Fruit fly (Drosophila melanogaster) whole organism, embryonic: ENCODE measurements around the gene Desat1.
A peak's percentile ranks its signal among the peaks of the same experiment; 100 is the strongest.

ENCODE experiments used
- CG10267 ChIP-seq: fragments of 200-800 bp; sonication (Bioruptor generic); optimal IDR thresholded peaks from 2 replicates; lab custom pipeline; 2018; ENCODE audit warnings: missing biosample characterization, mild to moderate bottlenecking, missing genetic modification characterization, moderate library complexity
- CG10274 ChIP-seq: fragments of 200-800 bp; sonication (Bioruptor generic); optimal IDR thresholded peaks from 3 replicates; lab custom pipeline; 2017; ENCODE audit warnings: missing biosample characterization, mild to moderate bottlenecking, missing genetic modification characterization
- CG12769 ChIP-seq: fragments of 200-800 bp; sonication (Bioruptor generic); optimal IDR thresholded peaks from 2 replicates; lab custom pipeline; 2019; ENCODE audit warnings: missing biosample characterization, mild to moderate bottlenecking, missing genetic modification characterization, moderate library complexity
- CG14667 ChIP-seq: fragments of 200-800 bp; sonication (Bioruptor generic); IDR thresholded peaks from 2 replicates; pipeline ENCODE4 v1.3.6; 2022; ENCODE audit warnings: missing biosample characterization, missing genetic modification characterization
- CG1647 ChIP-seq: fragments of 200-800 bp; sonication (Bioruptor generic); optimal IDR thresholded peaks from 3 replicates; lab custom pipeline; 2016; ENCODE audit warnings: missing biosample characterization, missing genetic modification characterization
- CG16863 ChIP-seq: fragments of 200-800 bp; sonication (Bioruptor generic); optimal IDR thresholded peaks from 3 replicates; lab custom pipeline; 2016; ENCODE audit warnings: missing biosample characterization, missing genetic modification characterization
- CG1792 ChIP-seq: fragments of 200-800 bp; sonication (Bioruptor generic); optimal IDR thresholded peaks from 2 replicates; lab custom pipeline; 2016; ENCODE audit warnings: missing biosample characterization, missing genetic modification characterization
- CG18476 ChIP-seq: fragments of 200-800 bp; sonication (Bioruptor generic); optimal IDR thresholded peaks from 2 replicates; lab custom pipeline; 2016; ENCODE audit warnings: missing biosample characterization, mild to moderate bottlenecking, missing genetic modification characterization
- CG30403 ChIP-seq: fragments of 200-800 bp; sonication (Bioruptor generic); optimal IDR thresholded peaks from 3 replicates; lab custom pipeline; 2016; ENCODE audit warnings: missing biosample characterization, missing genetic modification characterization
- CG3065 ChIP-seq: fragments of 200-800 bp; sonication (Bioruptor generic); optimal IDR thresholded peaks from 2 replicates; lab custom pipeline; 2016; ENCODE audit warnings: missing biosample characterization, missing genetic modification characterization
- CG33557 ChIP-seq: fragments of 200-800 bp; sonication (Bioruptor generic); optimal IDR thresholded peaks from 2 replicates; lab custom pipeline; 2019; ENCODE audit warnings: missing biosample characterization, mild to moderate bottlenecking, missing genetic modification characterization, moderate library complexity
- CG3407 ChIP-seq: fragments of 200-800 bp; sonication (Bioruptor generic); optimal IDR thresholded peaks from 2 replicates; lab custom pipeline; 2018; ENCODE audit warnings: missing biosample characterization, mild to moderate bottlenecking, missing genetic modification characterization
- CG4404 ChIP-seq: fragments of 200-800 bp; sonication (Bioruptor generic); IDR thresholded peaks from 2 replicates; pipeline ENCODE4 v1.3.6; 2022; ENCODE audit warnings: missing biosample characterization, missing genetic modification characterization
- CG4707 ChIP-seq: fragments of 200-800 bp; sonication (Bioruptor generic); optimal IDR thresholded peaks from 2 replicates; lab custom pipeline; 2018; ENCODE audit warnings: missing biosample characterization, mild to moderate bottlenecking, missing genetic modification characterization, moderate library complexity
- CG5953 ChIP-seq: fragments of 200-800 bp; sonication (Bioruptor generic); IDR thresholded peaks from 2 replicates; pipeline ENCODE4 v1.3.6; 2022; ENCODE audit warnings: missing biosample characterization, missing genetic modification characterization
- CG6175 ChIP-seq: fragments of 200-800 bp; sonication (Bioruptor generic); IDR thresholded peaks from 3 replicates; pipeline ENCODE4 v1.3.6; 2022; ENCODE audit warnings: missing biosample characterization, missing genetic modification characterization
- CG6689 ChIP-seq: fragments of 200-800 bp; sonication (Bioruptor generic); IDR thresholded peaks from 2 replicates; pipeline ENCODE4 v1.3.6; 2022; ENCODE audit warnings: missing biosample characterization, missing genetic modification characterization
- CG6813 ChIP-seq: fragments of 200-800 bp; sonication (Bioruptor generic); optimal IDR thresholded peaks from 2 replicates; lab custom pipeline; 2017; ENCODE audit warnings: missing biosample characterization, missing genetic modification characterization, mild to moderate bottlenecking, moderate library complexity, missing genetic modification reagents
- CG7357 ChIP-seq: fragments of 200-800 bp; sonication (Bioruptor generic); IDR thresholded peaks from 3 replicates; pipeline ENCODE4 v1.3.6; 2022; ENCODE audit warnings: missing biosample characterization, missing genetic modification characterization
- D19B ChIP-seq: fragments of 200-800 bp; sonication (Bioruptor generic); optimal IDR thresholded peaks from 2 replicates; lab custom pipeline; 2017; ENCODE audit warnings: missing biosample characterization, mild to moderate bottlenecking, missing genetic modification characterization
- Dp ChIP-seq: fragments of 200-800 bp; sonication (Bioruptor generic); optimal IDR thresholded peaks from 2 replicates; lab custom pipeline; 2018; ENCODE audit warnings: missing biosample characterization, mild to moderate bottlenecking, missing genetic modification characterization, moderate library complexity
- Gsc ChIP-seq: fragments of 200-800 bp; sonication (Bioruptor generic); IDR thresholded peaks from 2 replicates; pipeline ENCODE4 v1.3.6; 2022; ENCODE audit warnings: missing biosample characterization, missing genetic modification characterization
- H2.0 ChIP-seq: fragments of 200-800 bp; sonication (Bioruptor generic); IDR thresholded peaks from 2 replicates; pipeline ENCODE4 v1.3.6; 2022; ENCODE audit warnings: missing biosample characterization, missing genetic modification characterization
- HLH54F ChIP-seq: fragments of 200-800 bp; sonication (Bioruptor generic); optimal IDR thresholded peaks from 3 replicates; lab custom pipeline; 2016; ENCODE audit warnings: missing biosample characterization, missing genetic modification characterization
- Hsf ChIP-seq: fragments of 200-800 bp; sonication (Bioruptor generic); optimal IDR thresholded peaks from 3 replicates; lab custom pipeline; 2016; ENCODE audit warnings: missing biosample characterization, missing genetic modification characterization
- Mrtf ChIP-seq: fragments of 200-800 bp; sonication (Bioruptor generic); IDR thresholded peaks from 3 replicates; pipeline ENCODE4 v1.3.6; 2022; ENCODE audit warnings: missing biosample characterization, missing genetic modification characterization
- NK7.1 ChIP-seq: fragments of 200-800 bp; sonication (Bioruptor generic); optimal IDR thresholded peaks from 3 replicates; lab custom pipeline; 2016; ENCODE audit warnings: missing biosample characterization, missing genetic modification characterization
- PHDP ChIP-seq: fragments of 200-800 bp; sonication (Bioruptor generic); optimal IDR thresholded peaks from 3 replicates; lab custom pipeline; 2018; ENCODE audit warnings: missing biosample characterization, mild to moderate bottlenecking, missing genetic modification characterization, moderate library complexity
- Poxn ChIP-seq: fragments of 200-800 bp; sonication (Bioruptor generic); IDR thresholded peaks from 2 replicates; pipeline ENCODE4 v1.3.6; 2022; ENCODE audit warnings: missing biosample characterization, missing genetic modification characterization
- TFAM ChIP-seq: fragments of 200-800 bp; sonication (Bioruptor generic); optimal IDR thresholded peaks from 2 replicates; lab custom pipeline; 2017; ENCODE audit warnings: missing biosample characterization, missing genetic modification characterization, inconsistent platforms
- Usf ChIP-seq: fragments of 200-800 bp; sonication (Bioruptor generic); optimal IDR thresholded peaks from 2 replicates; lab custom pipeline; 2017; ENCODE audit warnings: missing genotype, missing biosample characterization, missing genetic modification characterization
- YL-1 ChIP-seq: fragments of 200-800 bp; sonication (Bioruptor generic); optimal IDR thresholded peaks from 3 replicates; lab custom pipeline; 2017; ENCODE audit warnings: missing biosample characterization, mild to moderate bottlenecking, missing genetic modification characterization
- ac ChIP-seq: fragments of 200-800 bp; sonication (Bioruptor generic); optimal IDR thresholded peaks from 3 replicates; lab custom pipeline; 2017; ENCODE audit warnings: missing biosample characterization, mild to moderate bottlenecking, missing genetic modification characterization
- bab2 ChIP-seq: fragments of 200-800 bp; sonication (Bioruptor generic); optimal IDR thresholded peaks from 2 replicates; lab custom pipeline; 2016; ENCODE audit warnings: missing biosample characterization, missing genetic modification characterization
- chn ChIP-seq: fragments of 200-800 bp; sonication (Bioruptor generic); optimal IDR thresholded peaks from 2 replicates; lab custom pipeline; 2016; ENCODE audit warnings: missing biosample characterization, missing genetic modification characterization
- ci ChIP-seq: fragments of 200-800 bp; sonication (Bioruptor generic); IDR thresholded peaks from 3 replicates; pipeline ENCODE4 v1.3.6; 2022; ENCODE audit warnings: missing biosample characterization, missing genetic modification characterization
- emc ChIP-seq: fragments of 200-800 bp; sonication (Bioruptor generic); optimal IDR thresholded peaks from 2 replicates; lab custom pipeline; 2016; ENCODE audit warnings: missing biosample characterization, missing genetic modification characterization
- ftz-f1 ChIP-seq: fragments of 200-800 bp; sonication (Bioruptor generic); optimal IDR thresholded peaks from 2 replicates; lab custom pipeline; 2016; ENCODE audit warnings: missing biosample characterization, missing genetic modification characterization
- h ChIP-seq: fragments of >200 bp; optimal IDR thresholded peaks from 2 replicates; lab custom pipeline; 2017
- ham ChIP-seq: fragments of 200-800 bp; sonication (Bioruptor generic); IDR thresholded peaks from 2 replicates; pipeline ENCODE4 v1.3.6; 2022; ENCODE audit warnings: missing biosample characterization, missing genetic modification characterization
- lab ChIP-seq: fragments of 200-800 bp; sonication (Bioruptor generic); optimal IDR thresholded peaks from 3 replicates; lab custom pipeline; 2017; ENCODE audit warnings: missing biosample characterization, missing genetic modification characterization, mild to moderate bottlenecking, moderate library complexity, missing genetic modification reagents
- luna ChIP-seq: fragments of 200-800 bp; sonication (Bioruptor generic); optimal IDR thresholded peaks from 2 replicates; lab custom pipeline; 2016; ENCODE audit warnings: missing biosample characterization, missing genetic modification characterization
- oc ChIP-seq: fragments of 200-800 bp; sonication (Bioruptor generic); optimal IDR thresholded peaks from 2 replicates; lab custom pipeline; 2018; ENCODE audit warnings: missing biosample characterization, mild to moderate bottlenecking, missing genetic modification characterization, moderate library complexity
- pfk ChIP-seq: fragments of 200-800 bp; sonication (Bioruptor generic); optimal IDR thresholded peaks from 2 replicates; lab custom pipeline; 2018; ENCODE audit warnings: missing biosample characterization, mild to moderate bottlenecking, missing genetic modification characterization, moderate library complexity
- repo ChIP-seq: fragments of 200-800 bp; sonication (Bioruptor generic); optimal IDR thresholded peaks from 2 replicates; lab custom pipeline; 2016; ENCODE audit warnings: missing biosample characterization, missing genetic modification characterization
- run ChIP-seq: fragments of 200-800 bp; sonication (Bioruptor generic); optimal IDR thresholded peaks from 3 replicates; lab custom pipeline; 2018; ENCODE audit warnings: missing biosample characterization, mild to moderate bottlenecking, missing genetic modification characterization
- sc ChIP-seq, 3 experiments: fragments of >200 bp in 2 of 3; fragments of 200-800 bp in 1 of 3; sonication (Bioruptor generic) in 1 of 3; optimal IDR thresholded peaks; 2 replicates in 2 of 3; 3 replicates in 1 of 3; lab custom pipeline; 2017; ENCODE audit warnings: mild to moderate bottlenecking in 1 of 3, missing biosample characterization in 1 of 3, missing genetic modification characterization in 1 of 3, missing genetic modification reagents in 1 of 3
- sim ChIP-seq: fragments of 200-800 bp; sonication (Bioruptor generic); IDR thresholded peaks from 2 replicates; pipeline ENCODE4 v1.3.6; 2022; ENCODE audit warnings: missing biosample characterization, missing genetic modification characterization
- slbo ChIP-seq: fragments of 200-800 bp; sonication (Bioruptor generic); IDR thresholded peaks from 2 replicates; pipeline ENCODE4 v1.3.6; 2022; ENCODE audit warnings: missing biosample characterization, missing genetic modification characterization
- twi ChIP-seq: fragments of 200-800 bp; optimal IDR thresholded peaks from 2 replicates; lab custom pipeline; 2019; ENCODE audit warnings: missing biosample characterization, mild to moderate bottlenecking, missing genetic modification characterization, moderate library complexity
- vvl ChIP-seq: fragments of 200-800 bp; sonication (Bioruptor generic); IDR thresholded peaks from 2 replicates; pipeline ENCODE4 v1.3.6; 2022; ENCODE audit warnings: missing biosample characterization, missing genetic modification characterization
- wek ChIP-seq: fragments of 200-800 bp; sonication (Bioruptor generic); optimal IDR thresholded peaks from 3 replicates; lab custom pipeline; 2018; ENCODE audit warnings: missing biosample characterization, mild to moderate bottlenecking, missing genetic modification characterization, moderate library complexity
- yki ChIP-seq: fragments of >200 bp; optimal IDR thresholded peaks from 3 replicates; lab custom pipeline; 2018

Desat1 gene

dm6 chr3R:12408160-12408559 lies 31.2 kb upstream of the Desat1 start, which contains the start of gene CG5196 (continued):
- TF ChIP-seq yki (lab: Kevin White, UChicago) = no peak
- TF ChIP-seq bab2 (GFP tag; lab: Kevin White, UChicago) = no peak
- no peak for TF ChIP-seq CG33557 (GFP tag; lab: Kevin White, UChicago)
- TF ChIP-seq ac (GFP tag; lab: Kevin White, UChicago) = no peak
- no peak for TF ChIP-seq CG6175
- no peak for TF ChIP-seq CG6813 (GFP tag; lab: Kevin White, UChicago)
- no peak for TF ChIP-seq emc (GFP tag; lab: Kevin White, UChicago)
- TF ChIP-seq lab (GFP tag; lab: Kevin White, UChicago) = no peak
- no peak; the same call in 2 of the 3 replicates for TF ChIP-seq ci (GFP tag; lab: Robert Waterston, UW)
- TF ChIP-seq ham (GFP tag; lab: Robert Waterston, UW) = no peak
- no peak for TF ChIP-seq CG5953 (GFP tag; lab: Robert Waterston, UW)
- no peak for TF ChIP-seq CG30403 (GFP tag; lab: Kevin White, UChicago)
- peak; percentile 50 for TF ChIP-seq YL-1 (GFP tag; lab: Kevin White, UChicago)
- TF ChIP-seq oc (tag; lab: Kevin White, UChicago) = no peak
- TF ChIP-seq slbo = no peak; the same call in 1 of the 2 replicates
- peak; percentile 9 for TF ChIP-seq wek (GFP tag; lab: Kevin White, UChicago)
- no peak for TF ChIP-seq luna (GFP tag; lab: Kevin White, UChicago)
- TF ChIP-seq pfk (GFP tag; lab: Kevin White, UChicago) = no peak
- TF ChIP-seq CG1647 = no peak
- TF ChIP-seq ftz-f1 (GFP tag; lab: Kevin White, UChicago) = no peak
- no peak for TF ChIP-seq H2.0 (GFP tag; lab: Robert Waterston, UW)
- TF ChIP-seq CG16863 (GFP tag; lab: Kevin White, UChicago) = no peak
- no peak for TF ChIP-seq CG4707
- no peak for TF ChIP-seq CG7357 (GFP tag; lab: Robert Waterston, UW)
- no peak for TF ChIP-seq Usf (GFP tag; lab: Kevin White, UChicago)
- no peak for TF ChIP-seq CG1792 (GFP tag; lab: Kevin White, UChicago)
- TF ChIP-seq TFAM (GFP tag; lab: Kevin White, UChicago) = no peak
- TF ChIP-seq HLH54F (GFP tag; lab: Kevin White, UChicago) = no peak
- TF ChIP-seq CG10267 (tag; lab: Kevin White, UChicago) = peak; percentile 62
- TF ChIP-seq vvl (GFP tag; lab: Robert Waterston, UW) = peak; percentile 44; the same call in 1 of the 2 replicates
- TF ChIP-seq Dp (GFP tag; lab: Kevin White, UChicago) = peak; percentile 80
- no peak for TF ChIP-seq CG10274 (GFP tag; lab: Kevin White, UChicago)
- TF ChIP-seq NK7.1 = no peak
- TF ChIP-seq D19B = no peak
- TF ChIP-seq twi (tag; lab: Kevin White, UChicago) = no peak
- no peak for TF ChIP-seq Mrtf (GFP tag; lab: Robert Waterston, UW)
- no peak for TF ChIP-seq chn (GFP tag; lab: Kevin White, UChicago)
- no peak for TF ChIP-seq Hsf (GFP tag; lab: Kevin White, UChicago)
- TF ChIP-seq CG12769 (tag; lab: Kevin White, UChicago) = no peak
- no peak for TF ChIP-seq CG18476 (GFP tag; lab: Kevin White, UChicago)
- peak; percentile 40 for TF ChIP-seq PHDP (tag; lab: Kevin White, UChicago)
- TF ChIP-seq sc (optimal IDR thresholded peaks at IDR 0.05; lab: Kevin White, UChicago) = no peak
- no peak for TF ChIP-seq sc (GFP tag; optimal IDR thresholded peaks at IDR 0.05; lab: Kevin White, UChicago)
- TF ChIP-seq CG4404 (GFP tag; lab: Robert Waterston, UW) = no peak
- no peak for TF ChIP-seq CG3407 (GFP tag; lab: Kevin White, UChicago)
- no peak for TF ChIP-seq h (lab: Kevin White, UChicago)
- no peak for TF ChIP-seq sim (GFP tag; lab: Robert Waterston, UW)
- TF ChIP-seq repo (GFP tag; lab: Kevin White, UChicago) = peak; percentile 9
- no peak for TF ChIP-seq CG3065
- TF ChIP-seq CG14667 (GFP tag; lab: Robert Waterston, UW) = no peak
- no peak for TF ChIP-seq Poxn (GFP tag; lab: Robert Waterston, UW)
- TF ChIP-seq Gsc (GFP tag; lab: Robert Waterston, UW) = no peak
- TF ChIP-seq run = no peak
- no peak for TF ChIP-seq CG6689 (GFP tag; lab: Robert Waterston, UW)
